Worm (Caenorhabditis elegans) whole organism, L4/young adult: ENCODE data around the gene F01D5.6.

Experiments used
- W03F9.2 ChIP-seq: fragments of 150-350 bp; optimal IDR thresholded peaks from 2 replicates; lab custom pipeline; 2014; ENCODE audit warnings: missing biosample characterization, missing genetic modification characterization
- dao-5 ChIP-seq: sonication (generic microtip); optimal IDR thresholded peaks from 2 replicates; lab custom pipeline; 2016; ENCODE audit warnings: missing genotype, missing genetic modification characterization, moderate library complexity, missing compliant biosample characterization
- him-1 ChIP-seq: sonication (generic microtip); optimal IDR thresholded peaks from 2 replicates; lab custom pipeline; 2016; ENCODE audit warnings: missing genotype, missing genetic modification reagents, missing genetic modification characterization, missing compliant biosample characterization

F01D5.6 gene

DNA sequence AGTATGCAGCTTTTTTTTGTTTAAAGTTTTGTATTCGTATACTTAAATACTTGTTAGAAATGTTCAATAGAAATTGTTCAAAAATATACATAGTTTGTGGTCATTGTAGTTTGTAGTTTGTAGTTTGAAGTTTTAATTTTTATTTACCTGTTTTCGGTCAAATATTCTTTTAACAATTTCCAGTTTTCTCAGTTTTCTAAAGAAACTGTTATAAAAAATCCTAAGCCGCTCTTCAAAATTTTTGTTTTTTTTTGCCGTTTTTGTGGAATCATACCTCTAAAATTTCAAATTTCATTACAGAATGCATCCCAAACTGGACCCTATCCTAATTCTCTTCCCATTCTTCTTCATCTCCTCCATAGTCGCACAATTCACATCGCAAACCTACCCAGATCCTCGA, at the start of gene F01D5.6:
Gene F01D5.6 (plus strand): TSS at position 301 of the 400 bp plus-strand sequence.
- TF ChIP-seq him-1 (tag; lab: Kevin White, UChicago) (no peak), dao-5 (no peak)

DNA sequence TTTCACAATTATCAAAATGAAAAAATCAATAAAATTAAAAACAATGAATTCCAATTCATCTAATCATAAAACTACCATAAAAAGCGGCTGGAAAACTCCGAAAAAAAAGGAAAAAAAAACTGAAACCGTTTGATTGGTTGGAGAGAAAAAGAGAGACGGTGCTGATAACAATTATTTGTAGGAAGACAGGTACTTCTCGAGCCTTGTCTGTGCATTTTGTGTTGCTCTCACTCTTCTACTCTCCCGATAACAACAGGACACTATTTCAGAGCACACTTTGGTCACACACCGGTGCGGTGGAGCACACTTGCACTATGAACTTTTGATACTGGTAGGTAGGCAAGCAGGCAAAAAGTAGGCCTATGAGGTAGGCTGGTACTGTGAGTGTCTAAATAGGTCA, 49.8 kb upstream of the F01D5.6 start:
- TF ChIP-seq him-1 (tag; lab: Kevin White, UChicago) (no peak), dao-5 (no peak), W03F9.2 (tag; lab: Kevin White, UChicago) (no peak)

DNA sequence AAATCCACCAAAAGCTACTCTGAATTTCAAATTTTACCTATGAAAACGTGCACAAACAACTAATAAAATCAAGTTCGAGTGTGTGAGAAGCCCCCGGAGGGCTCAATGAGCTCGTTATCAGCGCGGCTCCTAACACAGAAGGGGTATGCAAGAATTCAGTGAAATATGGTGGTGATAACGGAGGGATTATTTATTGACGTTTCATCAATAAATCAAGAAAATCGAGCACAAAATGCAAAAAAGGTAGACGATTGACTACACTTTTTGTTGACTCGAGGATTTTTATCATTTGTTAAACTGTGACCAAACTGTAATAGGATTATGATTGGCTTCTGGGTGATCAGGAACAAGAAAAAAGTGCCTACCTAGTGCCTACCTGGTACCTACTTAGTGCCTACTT, 48.9 kb upstream of the F01D5.6 start, which contains the start of gene zip-3:
Gene zip-3 (minus strand): TSS at position 21 of the 400 bp plus-strand sequence.
- TF ChIP-seq W03F9.2 (tag; lab: Kevin White, UChicago) (no peak), him-1 (tag; lab: Kevin White, UChicago) (no peak), dao-5 (no peak)

DNA sequence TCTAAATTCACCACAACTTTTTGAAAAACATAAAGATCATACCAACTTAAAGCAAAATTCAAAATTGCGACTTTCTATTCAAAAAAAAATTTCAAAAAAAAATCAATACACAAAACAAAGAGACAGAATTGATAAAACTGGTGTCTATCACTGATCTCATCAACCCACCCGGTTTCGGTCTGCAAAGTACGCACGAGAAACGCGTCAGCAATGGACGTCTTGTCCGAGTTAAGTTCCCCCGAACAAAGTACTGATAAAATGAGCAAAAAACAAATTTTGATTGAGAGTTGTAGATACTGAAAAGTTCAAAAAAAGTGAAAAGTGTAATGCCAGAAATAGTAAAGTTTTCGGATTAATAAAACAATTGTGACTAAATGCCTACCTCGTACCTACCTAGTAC, 48.0 kb upstream of the F01D5.6 start:
- TF ChIP-seq dao-5 (no peak), W03F9.2 (tag; lab: Kevin White, UChicago) (no peak), him-1 (tag; lab: Kevin White, UChicago) (no peak)

DNA sequence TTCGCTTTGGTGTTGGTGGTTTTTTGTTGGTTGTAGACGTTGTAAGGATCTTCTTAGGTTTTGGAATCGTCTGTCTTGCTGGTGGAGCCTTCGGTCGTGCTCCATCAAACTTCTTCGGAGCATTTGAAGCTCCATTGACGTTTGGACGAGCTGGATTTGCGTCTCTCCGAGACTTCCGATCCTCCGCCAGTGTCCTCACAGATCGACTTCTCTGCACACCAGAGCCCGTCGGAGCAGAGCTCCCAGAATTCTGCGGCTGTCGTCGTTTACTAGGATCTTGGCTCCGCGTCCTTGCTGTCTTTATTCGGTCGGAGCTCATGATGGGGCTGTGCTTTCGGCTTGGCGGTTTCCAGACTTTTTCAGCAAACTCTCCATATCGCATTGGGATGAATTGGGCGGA, 44.7 kb upstream of the F01D5.6 start:
- TF ChIP-seq W03F9.2 (tag; lab: Kevin White, UChicago) (no peak), dao-5 (no peak), him-1 (tag; lab: Kevin White, UChicago) (no peak)

DNA sequence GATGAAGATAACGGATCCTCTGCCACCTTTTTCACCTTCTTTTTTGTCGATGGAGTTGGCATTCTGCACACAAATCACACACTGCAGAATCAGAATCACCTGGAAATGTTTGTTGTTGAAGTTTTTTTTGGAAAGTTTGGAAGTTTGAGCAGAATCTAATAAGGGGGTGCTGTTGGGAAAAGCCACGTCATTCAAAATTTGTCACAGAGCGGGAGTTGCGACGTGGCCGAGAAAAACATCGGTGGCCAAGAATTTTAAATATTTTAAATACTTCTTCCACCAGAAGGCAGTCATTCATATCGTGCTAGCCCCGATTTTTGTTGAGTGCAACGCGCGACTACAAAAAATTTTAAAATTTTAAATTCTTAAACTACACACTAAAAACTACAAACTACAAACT, 44.0 kb upstream of the F01D5.6 start, which contains the start of gene rpi-1:
Gene rpi-1 (minus strand): TSS at position 101 of the 400 bp plus-strand sequence.
- TF ChIP-seq him-1 (tag; lab: Kevin White, UChicago): no peak
- TF ChIP-seq dao-5: no peak
- TF ChIP-seq W03F9.2 (tag; lab: Kevin White, UChicago): no peak

DNA sequence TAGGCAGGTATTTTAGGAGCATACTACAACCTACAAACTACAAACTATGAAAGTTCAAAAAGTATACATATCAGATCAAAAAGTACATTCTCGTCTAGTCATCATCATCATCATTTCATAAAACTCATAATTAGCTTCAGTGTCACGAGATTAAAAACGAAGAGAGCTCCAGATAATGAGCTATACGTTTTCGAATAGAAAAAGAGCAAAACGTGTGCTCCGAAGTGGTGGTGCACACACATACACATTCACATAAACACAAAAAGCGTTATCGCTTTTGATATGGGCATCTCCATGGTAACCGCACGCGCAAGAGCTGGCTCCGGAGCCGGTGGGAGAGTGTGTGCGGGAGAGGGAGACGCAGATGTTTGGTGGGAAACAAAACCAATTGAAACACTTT, 42.0 kb upstream of the F01D5.6 start:
- TF ChIP-seq dao-5 (no peak), W03F9.2 (tag; lab: Kevin White, UChicago) (no peak), him-1 (tag; lab: Kevin White, UChicago) (no peak)

DNA sequence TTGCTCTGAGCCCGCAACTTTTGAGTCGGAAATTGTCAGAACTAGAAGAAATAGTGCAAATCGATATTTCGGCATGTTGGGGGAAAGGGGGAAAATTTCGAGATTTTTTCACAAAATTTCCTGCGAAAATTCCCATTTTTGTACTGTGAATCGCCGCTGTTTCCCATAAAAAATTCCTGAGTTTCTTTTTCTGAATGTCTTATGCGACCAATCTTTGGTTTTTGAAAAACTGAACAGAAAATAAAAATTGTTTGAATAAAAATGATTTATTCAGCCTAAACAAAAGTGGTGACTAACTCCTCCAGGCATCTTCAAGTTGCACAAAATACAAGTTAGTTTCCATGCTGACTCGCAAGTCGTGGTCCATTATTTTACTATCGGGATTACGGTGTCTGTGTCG, 40.1 kb upstream of the F01D5.6 start, which contains the start of gene W07G1.7:
Gene W07G1.7 (minus strand): TSS at position 101 of the 400 bp plus-strand sequence.
- TF ChIP-seq him-1 (tag; lab: Kevin White, UChicago) (no peak), dao-5 (no peak), W03F9.2 (tag; lab: Kevin White, UChicago) (no peak)

DNA sequence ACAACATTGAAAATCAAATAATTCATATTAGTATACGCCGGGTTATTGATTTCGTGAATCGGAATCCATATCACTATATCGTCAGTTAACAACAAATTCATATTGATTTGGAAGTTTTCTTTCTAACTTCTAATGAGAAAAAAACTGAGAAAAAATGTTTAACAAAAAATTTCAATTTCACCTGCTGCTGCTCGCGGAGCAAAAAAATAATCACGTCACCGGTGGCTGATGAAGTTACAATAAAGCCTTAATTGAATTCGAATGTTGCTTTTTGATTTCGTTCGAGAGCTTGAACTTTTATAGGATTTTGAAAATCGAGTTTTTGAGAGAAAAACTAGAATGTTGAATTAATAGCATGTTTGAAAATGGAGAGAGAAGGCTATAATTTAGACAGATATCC, 37.3 kb upstream of the F01D5.6 start, which contains the start of gene sre-43:
Gene sre-43 (minus strand): TSS at position 101 of the 400 bp plus-strand sequence.
- no peak for TF ChIP-seq dao-5
- no peak for TF ChIP-seq him-1 (tag; lab: Kevin White, UChicago)

DNA sequence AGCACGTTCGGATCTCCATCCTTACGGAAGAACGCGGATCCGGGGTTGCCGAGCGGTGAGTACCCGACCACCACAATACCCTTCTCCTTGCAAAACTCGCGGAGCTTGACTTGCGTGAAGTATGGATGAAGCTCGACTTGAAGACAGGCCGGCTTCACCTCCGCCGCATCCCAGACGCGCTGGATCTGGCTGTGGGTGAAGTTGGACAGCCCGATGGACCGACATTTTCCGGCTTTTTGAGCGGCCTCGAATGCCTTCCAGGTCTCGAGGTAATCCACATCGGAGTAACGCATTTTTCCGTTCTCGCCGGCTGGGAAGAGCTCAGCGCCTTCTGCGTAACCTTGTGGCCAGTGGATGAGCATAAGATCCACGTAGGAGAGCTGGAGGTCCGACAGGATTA, 34.1 kb upstream of the F01D5.6 start:
- TF ChIP-seq him-1 (tag; lab: Kevin White, UChicago) (no peak), W03F9.2 (tag; lab: Kevin White, UChicago) (no peak), dao-5 (no peak)

DNA sequence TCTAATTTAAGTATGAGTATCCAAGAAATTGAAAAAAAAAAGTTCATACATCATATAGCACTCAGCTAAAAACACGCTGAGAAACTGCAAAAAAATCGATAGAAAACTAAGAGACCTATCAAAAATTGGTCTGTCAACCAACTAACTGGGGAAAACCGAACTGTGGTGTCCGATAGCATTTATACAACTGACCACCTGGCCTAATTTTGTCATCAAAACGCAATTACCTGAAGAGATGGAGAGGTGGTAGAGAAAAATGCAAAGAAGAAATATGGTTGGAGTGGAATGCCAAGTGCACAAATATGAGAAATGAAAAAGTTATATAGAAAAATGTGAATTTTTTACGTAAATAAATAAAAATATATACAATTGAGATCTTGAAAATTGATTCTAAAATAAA, 32.8 kb upstream of the F01D5.6 start, which contains the start of gene Y39G8B.1:
Gene Y39G8B.1 (minus strand): TSS at position 299 of the 400 bp plus-strand sequence.
- TF ChIP-seq W03F9.2 (tag; lab: Kevin White, UChicago): peak; percentile 27
- no peak for TF ChIP-seq him-1 (tag; lab: Kevin White, UChicago)

DNA sequence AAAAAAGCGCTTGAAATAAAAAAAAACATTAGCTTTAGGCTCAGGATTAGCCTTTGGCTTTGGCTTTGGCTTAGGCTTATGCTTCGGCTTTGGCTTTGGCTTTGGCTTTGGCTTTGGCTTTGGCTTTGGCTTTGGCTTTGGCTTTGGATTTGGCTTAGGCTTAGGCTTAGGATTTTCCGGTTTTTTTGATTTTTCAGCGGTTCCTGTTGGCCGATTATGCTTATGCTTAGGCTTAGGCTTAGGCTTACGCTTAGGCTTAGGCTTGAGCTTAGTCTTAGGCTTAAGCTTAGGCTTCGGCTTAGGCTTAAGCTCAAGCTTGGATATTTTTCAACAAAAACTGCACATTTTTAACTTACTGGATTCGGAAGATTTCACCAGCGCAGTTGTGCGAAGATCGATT, 32.2 kb upstream of the F01D5.6 start:
- TF ChIP-seq him-1 (tag; lab: Kevin White, UChicago) (no peak), dao-5 (no peak), W03F9.2 (tag; lab: Kevin White, UChicago) (no peak)

DNA sequence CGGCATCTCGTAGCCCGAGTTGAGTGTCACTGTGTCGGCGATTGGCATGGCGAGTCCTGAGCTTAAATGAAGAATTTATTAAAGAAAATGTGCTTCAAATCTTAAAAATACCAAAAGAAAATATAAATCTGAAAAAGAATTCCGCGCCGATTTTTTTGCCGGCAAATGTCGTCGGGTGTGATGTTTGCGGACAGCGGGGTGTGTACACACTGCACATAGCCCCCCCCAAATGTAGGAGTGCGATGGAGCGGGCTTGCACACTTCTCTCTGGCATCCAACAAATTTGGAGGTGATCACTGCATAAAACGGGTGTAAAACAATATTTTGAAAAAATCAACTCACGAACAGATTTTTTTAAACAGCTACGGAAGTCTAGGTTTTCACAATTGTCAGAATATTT, 30.1 kb upstream of the F01D5.6 start, which contains the start of gene Y39G8B.2:
Gene Y39G8B.2 (minus strand): TSS at position 61 of the 400 bp plus-strand sequence.
- TF ChIP-seq W03F9.2 (tag; lab: Kevin White, UChicago): no peak
- no peak for TF ChIP-seq dao-5
- no peak for TF ChIP-seq him-1 (tag; lab: Kevin White, UChicago)

DNA sequence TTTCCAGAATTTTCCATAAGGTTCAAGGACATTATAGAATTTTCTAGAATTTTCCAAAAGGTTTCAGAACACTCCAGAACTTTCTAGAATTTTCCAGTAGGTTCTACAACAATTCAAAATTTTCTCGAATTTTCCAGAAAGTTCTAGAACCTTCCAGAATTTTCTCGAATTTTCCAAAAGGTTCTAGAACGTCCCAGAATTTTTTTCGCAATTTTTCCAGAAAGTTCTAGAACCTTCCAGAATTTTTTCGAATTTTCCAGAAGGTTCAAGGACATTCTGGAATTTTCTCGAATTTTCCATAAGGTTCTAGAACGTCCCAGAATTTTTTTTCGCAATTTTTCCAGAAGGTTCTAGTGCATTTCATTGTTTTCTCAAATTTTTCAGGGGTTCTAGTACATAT, 28.6 kb upstream of the F01D5.6 start:
- TF ChIP-seq dao-5 (no peak), him-1 (tag; lab: Kevin White, UChicago) (no peak), W03F9.2 (tag; lab: Kevin White, UChicago) (no peak)

DNA sequence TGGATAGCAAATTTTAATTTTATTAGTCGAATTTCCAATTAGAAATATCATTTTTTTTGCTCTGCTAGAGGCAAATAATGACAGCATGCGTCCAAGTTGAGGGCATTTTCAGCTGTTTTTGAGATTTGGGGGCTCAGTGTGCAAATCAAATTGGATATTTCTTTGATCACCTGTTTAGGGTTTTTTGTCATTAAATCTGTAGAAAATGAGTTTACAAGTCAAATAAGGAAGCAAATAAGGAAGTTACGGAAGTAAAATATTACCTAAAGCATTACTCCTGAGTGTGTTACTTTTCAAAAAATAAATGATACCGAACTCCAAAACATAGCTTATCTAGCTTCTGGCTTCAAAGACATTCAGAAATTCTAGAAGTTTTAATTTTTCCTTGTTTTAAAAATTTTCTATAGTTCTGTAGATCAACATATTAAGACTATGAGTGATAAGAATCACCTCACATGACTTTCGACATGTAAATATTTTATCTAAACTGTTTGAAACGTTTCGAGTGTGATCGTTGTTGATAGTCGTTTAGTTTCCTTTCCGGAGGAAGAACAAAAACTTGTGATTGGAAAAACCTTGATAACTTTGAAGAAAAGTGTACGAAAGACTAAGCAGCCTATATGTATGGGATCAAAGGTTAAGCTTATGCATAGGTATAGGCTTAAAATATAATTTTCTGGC, 26.3 kb upstream of the F01D5.6 start, which contains the start of gene sre-48:
Gene sre-48 (minus strand): TSS at position 51 of the 681 bp plus-strand sequence.
- no peak for TF ChIP-seq him-1 (tag; lab: Kevin White, UChicago)
- TF ChIP-seq W03F9.2 (tag; lab: Kevin White, UChicago): no peak
- no peak for TF ChIP-seq dao-5
